Worm (Caenorhabditis elegans) whole organism, L4 larva: ENCODE results near the gene F56A4.3.
"Not testable (repeated sequence)": the region's sequence is repeated elsewhere in the genome, so short reads cannot be mapped to it uniquely, and the experiment has no call there.

Experiments used
- T26A8.4 ChIP-seq: fragments of 200-800 bp; sonication (Bioruptor generic); IDR thresholded peaks from 2 replicates; pipeline ENCODE4 v1.3.6; 2022; ENCODE audit warnings: missing genetic modification characterization, missing compliant biosample characterization
- Y48G9A.11 ChIP-seq: fragments of 200-800 bp; sonication (Bioruptor generic); IDR thresholded peaks from 2 replicates; pipeline ENCODE4 v1.3.6; 2022; ENCODE audit warnings: missing genetic modification reagents, missing genetic modification characterization, missing compliant biosample characterization
- Y75B8A.6 ChIP-seq: fragments of 200-800 bp; sonication (Bioruptor generic); IDR thresholded peaks from 2 replicates; pipeline ENCODE4 v1.3.6; 2022; ENCODE audit warnings: missing genetic modification reagents, missing genetic modification characterization, missing compliant biosample characterization
- gei-8 ChIP-seq: fragments of 200-800 bp; sonication (Bioruptor generic); optimal IDR thresholded peaks from 2 replicates; lab custom pipeline; 2018; ENCODE audit warnings: mild to moderate bottlenecking, missing genetic modification characterization, missing compliant biosample characterization
- madf-5 ChIP-seq, 2 experiments: fragments of 200-800 bp; sonication (Bioruptor generic); IDR thresholded peaks; 2 replicates each; pipeline ENCODE4 v1.3.6; 2022; ENCODE audit warnings: missing compliant biosample characterization in 2 of 2, missing genetic modification characterization in 2 of 2
- nhr-28 ChIP-seq: fragments of 150-350 bp; optimal IDR thresholded peaks from 2 replicates; lab custom pipeline; 2014; ENCODE audit warnings: missing biosample characterization, missing genetic modification characterization
- nhr-41 ChIP-seq: fragments of 200-800 bp; sonication (Bioruptor generic); IDR thresholded peaks from 2 replicates; pipeline ENCODE4 v1.3.6; 2022; ENCODE audit warnings: missing genetic modification reagents, missing genetic modification characterization, missing compliant biosample characterization
- vab-7 ChIP-seq: fragments of 200-800 bp; sonication (Bioruptor generic); IDR thresholded peaks from 2 replicates; pipeline ENCODE4 v1.3.6; 2022; ENCODE audit warnings: missing genetic modification reagents, missing genetic modification characterization, missing compliant biosample characterization
- zfp-2 ChIP-seq: sonication (generic microtip); optimal IDR thresholded peaks from 2 replicates; lab custom pipeline; 2016; ENCODE audit warnings: mild to moderate bottlenecking, missing genetic modification characterization, missing compliant biosample characterization

F56A4.3 gene

ce11 chrV:2453114-2453513 is at the start of gene F56A4.3:
Gene F56A4.3, plus strand, starts transcription at chrV:2453414.
- not testable (repeated sequence) for TF ChIP-seq madf-5 (GFP tag; IDR thresholded peaks at IDR 0.05; lab: Robert Waterston, UW); Y48G9A.11 (GFP tag; lab: Robert Waterston, UW); vab-7

ce11 chrV:2407214-2407613 is 46.0 kb upstream of the F56A4.3 start, which contains the start of gene str-265:
Gene str-265, minus strand, starts transcription at chrV:2407314.
- TF ChIP-seq nhr-41 (GFP tag; lab: Robert Waterston, UW); Y75B8A.6 (GFP tag; lab: Robert Waterston, UW); gei-8 (GFP tag; lab: Kevin White, UChicago): not testable (repeated sequence)

- TF ChIP-seq zfp-2 (tag; lab: Kevin White, UChicago); T26A8.4 (GFP tag; lab: Robert Waterston, UW); nhr-28 (tag; lab: Kevin White, UChicago): not testable (repeated sequence)
These were observed 25.2 kb upstream of the F56A4.3 start, which contains the start of gene str-119 for ce11 chrV:2428024-2428423. Gene str-119, minus strand, starts transcription at chrV:2428124.
